Worm (Caenorhabditis elegans) whole organism, young adult: Measurements from ENCODE around the gene lips-5.

Source experiments
- D2030.7 ChIP-seq: fragments of 200-800 bp; sonication (Bioruptor generic); IDR thresholded peaks from 2 replicates; pipeline ENCODE4 v1.3.6; 2022; ENCODE audit warnings: missing genetic modification reagents, missing genetic modification characterization, missing compliant biosample characterization
- F22D6.2 ChIP-seq: sonication (generic microtip); optimal IDR thresholded peaks from 2 replicates; lab custom pipeline; 2016; ENCODE audit warnings: mild to moderate bottlenecking, missing genetic modification characterization, missing compliant biosample characterization
- F33H1.4 ChIP-seq: fragments of 200-800 bp; sonication (Bioruptor generic); IDR thresholded peaks from 2 replicates; pipeline ENCODE4 v1.3.6; 2022; ENCODE audit warnings: missing genetic modification reagents, missing genetic modification characterization, missing compliant biosample characterization
- F55B11.4 ChIP-seq: sonication (generic microtip); optimal IDR thresholded peaks from 2 replicates; lab custom pipeline; 2016; ENCODE audit warnings: missing compliant biosample characterization, missing genetic modification characterization, borderline replicate concordance; ENCODE audit not compliant: insufficient read depth
- T07F8.4 ChIP-seq: sonication (generic microtip); optimal IDR thresholded peaks from 2 replicates; lab custom pipeline; 2016; ENCODE audit warnings: mild to moderate bottlenecking, missing genetic modification characterization, moderate library complexity, missing compliant biosample characterization
- T26A5.8 ChIP-seq: sonication (generic microtip); optimal IDR thresholded peaks from 2 replicates; lab custom pipeline; 2016; ENCODE audit warnings: missing genetic modification characterization, missing compliant biosample characterization
- Y67H2A.10 ChIP-seq: fragments of 200-800 bp; sonication (Bioruptor generic); conservative IDR thresholded peaks from 2 replicates; pipeline ENCODE4 v1.3.6; 2022; ENCODE audit warnings: missing genetic modification reagents, missing genetic modification characterization, missing compliant biosample characterization
- Y79H2A.3 ChIP-seq: fragments of 200-800 bp; sonication (Bioruptor generic); conservative IDR thresholded peaks from 2 replicates; pipeline ENCODE4 v1.3.6; 2022; ENCODE audit warnings: missing genetic modification reagents, missing genetic modification characterization, missing compliant biosample characterization
- ama-1 ChIP-seq, 3 experiments: fragments of 150-350 bp in 1 of 3; sonication (generic microtip) in 2 of 3; optimal IDR thresholded peaks; 2 replicates each; lab custom pipeline; 2014 to 2018; ENCODE audit warnings: missing biosample characterization in 2 of 3, missing genetic modification characterization in 2 of 3, missing genetic modification reagents in 2 of 3
- aptf-3 ChIP-seq: fragments of 200-800 bp; sonication (Bioruptor generic); IDR thresholded peaks from 2 replicates; pipeline ENCODE4 v1.3.6; 2022; ENCODE audit warnings: missing genetic modification characterization, missing compliant biosample characterization
- athp-1 ChIP-seq: sonication (generic microtip); optimal IDR thresholded peaks from 2 replicates; lab custom pipeline; 2017; ENCODE audit warnings: mild to moderate bottlenecking, missing genetic modification characterization, missing compliant biosample characterization
- attf-3 ChIP-seq: fragments of 200-800 bp; sonication (Bioruptor generic); conservative IDR thresholded peaks from 2 replicates; pipeline ENCODE4 v1.3.6; 2022; ENCODE audit warnings: missing genetic modification reagents, missing genetic modification characterization, missing compliant biosample characterization
- bed-1 ChIP-seq: fragments of 200-800 bp; sonication (Bioruptor generic); IDR thresholded peaks from 2 replicates; pipeline ENCODE4 v1.3.6; 2022; ENCODE audit warnings: missing genetic modification reagents, missing genetic modification characterization, missing compliant biosample characterization
- ccch-3 ChIP-seq: fragments of 200-800 bp; sonication (Bioruptor generic); optimal IDR thresholded peaks from 2 replicates; lab custom pipeline; 2018; ENCODE audit warnings: mild to moderate bottlenecking, missing genetic modification characterization, missing compliant biosample characterization
- cebp-2 ChIP-seq: fragments of 200-800 bp; sonication (Bioruptor generic); IDR thresholded peaks from 2 replicates; pipeline ENCODE4 v1.3.6; 2022; ENCODE audit warnings: missing genetic modification characterization, missing compliant biosample characterization
- ceh-100 ChIP-seq: fragments of 200-800 bp; sonication (Bioruptor generic); IDR thresholded peaks from 2 replicates; pipeline ENCODE4 v1.3.6; 2022; ENCODE audit warnings: missing genetic modification reagents, missing genetic modification characterization, missing compliant biosample characterization
- ceh-40 ChIP-seq: fragments of 200-800 bp; sonication (Bioruptor generic); IDR thresholded peaks from 2 replicates; pipeline ENCODE4 v1.3.6; 2022; ENCODE audit warnings: missing genetic modification characterization, missing compliant biosample characterization
- ceh-58 ChIP-seq: fragments of 200-800 bp; sonication (Bioruptor generic); IDR thresholded peaks from 2 replicates; pipeline ENCODE4 v1.3.6; 2022; ENCODE audit warnings: missing genetic modification characterization, missing compliant biosample characterization
- dpff-1 ChIP-seq: sonication (generic microtip); optimal IDR thresholded peaks from 2 replicates; lab custom pipeline; 2017; ENCODE audit warnings: mild to moderate bottlenecking, missing genetic modification characterization, missing compliant biosample characterization
- efl-1 ChIP-seq: fragments of 150-350 bp; optimal IDR thresholded peaks from 2 replicates; lab custom pipeline; 2014; ENCODE audit warnings: missing biosample characterization, missing genetic modification reagents, missing genetic modification characterization
- ets-4 ChIP-seq: fragments of 200-800 bp; sonication (Bioruptor generic); optimal IDR thresholded peaks from 2 replicates; lab custom pipeline; 2018; ENCODE audit warnings: mild to moderate bottlenecking, missing genetic modification characterization, missing compliant biosample characterization
- hlh-12 ChIP-seq: sonication (generic microtip); optimal IDR thresholded peaks from 2 replicates; lab custom pipeline; 2016; ENCODE audit warnings: missing genetic modification characterization, missing compliant biosample characterization
- hmg-1.2 ChIP-seq: fragments of 200-800 bp; sonication (Bioruptor generic); IDR thresholded peaks from 2 replicates; pipeline ENCODE4 v1.3.6; 2022; ENCODE audit warnings: missing genetic modification reagents, missing genetic modification characterization, missing compliant biosample characterization
- lag-1 ChIP-seq: fragments of 200-800 bp; sonication (Bioruptor generic); IDR thresholded peaks from 2 replicates; pipeline ENCODE4 v1.3.6; 2022; ENCODE audit warnings: missing genetic modification reagents, missing genetic modification characterization, missing compliant biosample characterization
- lin-54 ChIP-seq: fragments of 200-800 bp; sonication (Bioruptor generic); optimal IDR thresholded peaks from 2 replicates; lab custom pipeline; 2018; ENCODE audit warnings: mild to moderate bottlenecking, missing genetic modification characterization, missing compliant biosample characterization
- lir-1 ChIP-seq: fragments of 200-800 bp; sonication (Bioruptor generic); conservative IDR thresholded peaks from 2 replicates; pipeline ENCODE4 v1.3.6; 2022; ENCODE audit warnings: missing genetic modification reagents, missing genetic modification characterization, missing compliant biosample characterization
- lsl-1 ChIP-seq: fragments of 200-800 bp; sonication (Bioruptor generic); optimal IDR thresholded peaks from 2 replicates; lab custom pipeline; 2018; ENCODE audit warnings: mild to moderate bottlenecking, missing genetic modification characterization, moderate library complexity, missing compliant biosample characterization
- madf-10 ChIP-seq: sonication (generic microtip); optimal IDR thresholded peaks from 2 replicates; lab custom pipeline; 2016; ENCODE audit warnings: mild to moderate bottlenecking, missing genetic modification characterization, missing compliant biosample characterization
- mcd-1 ChIP-seq: fragments of 200-800 bp; sonication (Bioruptor generic); IDR thresholded peaks from 2 replicates; pipeline ENCODE4 v1.3.6; 2022; ENCODE audit warnings: missing genetic modification reagents, missing genetic modification characterization, missing compliant biosample characterization
- mel-28 ChIP-seq: sonication (generic microtip); optimal IDR thresholded peaks from 2 replicates; lab custom pipeline; 2016; ENCODE audit warnings: borderline replicate concordance, mild to moderate bottlenecking, missing genetic modification characterization, missing compliant biosample characterization
- nfya-1 ChIP-seq: sonication (generic microtip); optimal IDR thresholded peaks from 2 replicates; lab custom pipeline; 2017; ENCODE audit warnings: antibody characterized with exemption, missing compliant biosample characterization, missing genetic modification characterization, borderline replicate concordance; ENCODE audit not compliant: insufficient read depth
- nhr-179 ChIP-seq: sonication (generic microtip); optimal IDR thresholded peaks from 2 replicates; lab custom pipeline; 2016; ENCODE audit warnings: mild to moderate bottlenecking, missing genetic modification characterization, missing compliant biosample characterization
- nhr-27 ChIP-seq: fragments of 200-800 bp; sonication (Bioruptor generic); optimal IDR thresholded peaks from 2 replicates; lab custom pipeline; 2018; ENCODE audit warnings: mild to moderate bottlenecking, missing genetic modification characterization, moderate library complexity, missing compliant biosample characterization
- nhr-80 ChIP-seq: sonication (generic microtip); optimal IDR thresholded peaks from 2 replicates; lab custom pipeline; 2016; ENCODE audit warnings: missing genetic modification characterization, missing compliant biosample characterization
- nhr-90 ChIP-seq: sonication (generic microtip); optimal IDR thresholded peaks from 2 replicates; lab custom pipeline; 2016; ENCODE audit warnings: missing genotype, mild to moderate bottlenecking, missing genetic modification characterization, missing compliant biosample characterization
- pha-4 ChIP-seq: fragments of 150-350 bp; sonication (generic microtip); optimal IDR thresholded peaks from 2 replicates; lab custom pipeline; 2014; ENCODE audit warnings: missing biosample characterization, missing genetic modification reagents, missing genetic modification characterization
- rcor-1 ChIP-seq: fragments of 200-800 bp; sonication (Bioruptor generic); IDR thresholded peaks from 2 replicates; pipeline ENCODE4 v1.3.6; 2022; ENCODE audit warnings: missing genetic modification reagents, missing genetic modification characterization, missing compliant biosample characterization
- rpc-1 ChIP-seq, 2 experiments: fragments of 150-350 bp in 1 of 2; sonication (generic microtip) in 1 of 2; optimal IDR thresholded peaks; 2 replicates each; lab custom pipeline; 2014 to 2018; ENCODE audit warnings: missing biosample characterization in 1 of 2, missing genetic modification characterization in 1 of 2, missing genetic modification reagents in 1 of 2, missing genotype in 1 of 2
- sea-2 ChIP-seq: fragments of 200-800 bp; sonication (Bioruptor generic); IDR thresholded peaks from 2 replicates; pipeline ENCODE4 v1.3.6; 2022; ENCODE audit warnings: missing genetic modification characterization, missing compliant biosample characterization
- snpc-1.3 ChIP-seq: sonication (generic microtip); optimal IDR thresholded peaks from 2 replicates; lab custom pipeline; 2017; ENCODE audit warnings: missing genetic modification characterization, mild to moderate bottlenecking, missing compliant biosample characterization, antibody characterized with exemption, moderate library complexity, missing genotype, missing genetic modification reagents; ENCODE audit not compliant: insufficient read depth
- snpc-3.4 ChIP-seq: sonication (generic microtip); optimal IDR thresholded peaks from 2 replicates; lab custom pipeline; 2017; ENCODE audit warnings: missing genetic modification characterization, mild to moderate bottlenecking, missing compliant biosample characterization, antibody characterized with exemption, moderate library complexity, missing genotype, missing genetic modification reagents
- snpc-4 ChIP-seq, 5 experiments: fragments of 150-350 bp in 1 of 5; sonication (generic microtip) in 4 of 5; optimal IDR thresholded peaks; 2 replicates each; lab custom pipeline; 2014 to 2018; ENCODE audit warnings: missing genetic modification characterization in 5 of 5, missing biosample characterization in 3 of 5, antibody characterized with exemption in 2 of 5, mild to moderate bottlenecking in 2 of 5, missing compliant biosample characterization in 2 of 5, missing genotype in 2 of 5, moderate library complexity in 2 of 5, missing genetic modification reagents in 1 of 5
- somi-1 ChIP-seq: fragments of 200-800 bp; sonication (Bioruptor generic); optimal IDR thresholded peaks from 2 replicates; lab custom pipeline; 2018; ENCODE audit warnings: mild to moderate bottlenecking, missing genetic modification characterization, missing compliant biosample characterization
- ztf-18 ChIP-seq: sonication (generic microtip); optimal IDR thresholded peaks from 2 replicates; lab custom pipeline; 2016; ENCODE audit warnings: missing genotype, mild to moderate bottlenecking, missing genetic modification characterization, missing compliant biosample characterization
- ztf-22 ChIP-seq: fragments of 200-800 bp; sonication (Bioruptor generic); optimal IDR thresholded peaks from 2 replicates; lab custom pipeline; 2018; ENCODE audit warnings: mild to moderate bottlenecking, missing genetic modification characterization, moderate library complexity, missing compliant biosample characterization
- ztf-26 ChIP-seq: sonication (generic microtip); optimal IDR thresholded peaks from 2 replicates; lab custom pipeline; 2017; ENCODE audit warnings: missing genetic modification characterization, missing compliant biosample characterization
- ztf-28 ChIP-seq: fragments of 200-800 bp; sonication (Bioruptor generic); IDR thresholded peaks from 2 replicates; pipeline ENCODE4 v1.3.6; 2022; ENCODE audit warnings: missing genetic modification reagents, missing genetic modification characterization, missing compliant biosample characterization
- ztf-3 ChIP-seq: fragments of 200-800 bp; sonication (Bioruptor generic); optimal IDR thresholded peaks from 2 replicates; lab custom pipeline; 2018; ENCODE audit warnings: mild to moderate bottlenecking, missing genetic modification characterization, missing compliant biosample characterization

The lips-5 gene

DNA sequence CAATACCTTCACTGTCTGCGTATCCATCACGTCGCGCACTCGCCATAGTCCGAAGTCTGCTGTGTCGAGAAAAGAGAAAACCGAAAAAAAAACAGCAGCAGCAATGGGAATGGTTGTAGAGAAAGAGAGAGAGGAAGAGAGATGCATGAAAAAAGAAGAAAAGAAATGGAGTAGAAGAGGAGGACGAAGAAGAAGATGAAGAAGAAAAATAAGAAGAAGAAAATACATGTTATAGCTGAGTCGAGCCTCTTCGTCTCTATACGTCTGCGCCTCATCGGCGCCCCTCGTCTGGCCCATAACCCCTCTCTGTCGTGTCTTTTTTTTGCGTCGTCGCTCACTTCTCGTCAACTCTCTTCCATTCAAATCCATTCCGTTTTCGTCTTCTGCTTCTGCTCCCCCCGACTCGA lies 36.2 kb upstream of the lips-5 start (continued):
- TF ChIP-seq nhr-27 (tag; lab: Kevin White, UChicago), result no peak
- no peak for TF ChIP-seq ccch-3 (GFP tag; lab: Kevin White, UChicago)
- TF ChIP-seq hmg-1.2, result peak; percentile 65; the same call in 1 of the 2 replicates
- no peak for TF ChIP-seq athp-1
- no peak for TF ChIP-seq ceh-100
- no peak for TF ChIP-seq T26A5.8
- TF ChIP-seq rpc-1 (optimal IDR thresholded peaks at IDR 0.05; lab: Kevin White, UChicago), result no peak
- TF ChIP-seq rpc-1 (tag; optimal IDR thresholded peaks at IDR 0.05; lab: Kevin White, UChicago), result no peak
- no peak for TF ChIP-seq cebp-2 (GFP tag; lab: Robert Waterston, UW)
- no peak for TF ChIP-seq lir-1
- TF ChIP-seq nhr-179 (tag; lab: Kevin White, UChicago), result no peak
- peak; percentile 21 for TF ChIP-seq nhr-80 (tag; lab: Kevin White, UChicago)
- TF ChIP-seq Y67H2A.10 (GFP tag; lab: Robert Waterston, UW), result no peak
- no peak for TF ChIP-seq ets-4 (GFP tag; lab: Kevin White, UChicago)
- TF ChIP-seq snpc-1.3 (tag; lab: Kevin White, UChicago), result no peak
- peak; percentile 75 for TF ChIP-seq somi-1 (GFP tag; lab: Kevin White, UChicago)
- TF ChIP-seq mel-28 (tag; lab: Kevin White, UChicago), result no peak
- peak; percentile 49 for TF ChIP-seq ztf-26 (tag; lab: Kevin White, UChicago)
- TF ChIP-seq ztf-3 (GFP tag; lab: Kevin White, UChicago), result no peak
- TF ChIP-seq sea-2, result no peak
- no peak for TF ChIP-seq ama-1 (optimal IDR thresholded peaks at IDR 0.05; lab: Kevin White, UChicago)
- TF ChIP-seq ama-1 (GFP tag; optimal IDR thresholded peaks at IDR 0.05; lab: Kevin White, UChicago), result no peak
- TF ChIP-seq T07F8.4 (tag; lab: Kevin White, UChicago), result no peak
- TF ChIP-seq lsl-1, result no peak
- no peak for TF ChIP-seq efl-1
- TF ChIP-seq lin-54 (GFP tag; lab: Kevin White, UChicago), result no peak
- TF ChIP-seq snpc-3.4, result no peak
- TF ChIP-seq ceh-40, result no peak
- no peak for TF ChIP-seq ztf-18 (tag; lab: Kevin White, UChicago)
- TF ChIP-seq aptf-3, result no peak
- no peak for TF ChIP-seq ceh-58
- no peak for TF ChIP-seq hlh-12 (tag; lab: Kevin White, UChicago)
- TF ChIP-seq nhr-90 (tag; lab: Kevin White, UChicago), result no peak
- TF ChIP-seq pha-4 (tag; lab: Kevin White, UChicago), result no peak
- TF ChIP-seq rcor-1 (GFP tag; lab: Robert Waterston, UW), result 0 out of 2 replicates have a peak, but pooled peaks have one; percentile 26
- TF ChIP-seq F22D6.2 (tag; lab: Kevin White, UChicago), result no peak
- no peak for TF ChIP-seq Y79H2A.3 (GFP tag; lab: Robert Waterston, UW)
- no peak for TF ChIP-seq snpc-4 (GFP tag; optimal IDR thresholded peaks at IDR 0.05; lab: Kevin White, UChicago)
- TF ChIP-seq snpc-4 (tag; optimal IDR thresholded peaks at IDR 0.05; lab: Kevin White, UChicago), result peak in 1 of 4 experiments; percentile 28
- no peak for TF ChIP-seq lag-1
- peak; percentile 40 for TF ChIP-seq madf-10 (tag; lab: Kevin White, UChicago)
- no peak for TF ChIP-seq F33H1.4
- no peak for TF ChIP-seq nfya-1
- no peak for TF ChIP-seq ztf-22 (GFP tag; lab: Kevin White, UChicago)
- no peak; the same call in 1 of the 2 replicates for TF ChIP-seq mcd-1 (GFP tag; lab: Robert Waterston, UW)
- no peak for TF ChIP-seq D2030.7 (GFP tag; lab: Robert Waterston, UW)
- TF ChIP-seq bed-1 (GFP tag; lab: Robert Waterston, UW), result no peak
- TF ChIP-seq ztf-28, result no peak
- no peak for TF ChIP-seq dpff-1 (tag; lab: Kevin White, UChicago)
- TF ChIP-seq F55B11.4 (tag; lab: Kevin White, UChicago), result no peak
- TF ChIP-seq attf-3 (GFP tag; lab: Robert Waterston, UW), result no peak
